Worm (Caenorhabditis elegans) whole organism, L4 larva: ENCODE data around the gene EEED8.4.
A peak's percentile ranks its signal among the peaks of the same experiment; 100 is the strongest.

Experiments
- F10B5.3 ChIP-seq: sonication (generic microtip); optimal IDR thresholded peaks from 2 replicates; lab custom pipeline; 2016; ENCODE audit warnings: mild to moderate bottlenecking, missing genetic modification characterization, missing compliant biosample characterization
- F44E2.7 ChIP-seq: fragments of 200-800 bp; sonication (Bioruptor generic); IDR thresholded peaks from 2 replicates; pipeline ENCODE4 v2.1.2; 2022; ENCODE audit warnings: missing genetic modification characterization, missing compliant biosample characterization
- R02D3.7 ChIP-seq: fragments of 150-350 bp; sonication (generic microtip); optimal IDR thresholded peaks from 3 replicates; lab custom pipeline; 2014; ENCODE audit warnings: missing biosample characterization, missing genetic modification characterization
- ZK546.5 ChIP-seq, 2 experiments: sonication (generic microtip); optimal IDR thresholded peaks; 2 replicates each; lab custom pipeline; 2017; ENCODE audit warnings: missing biosample characterization in 2 of 2, missing genetic modification characterization in 2 of 2
- aha-1 ChIP-seq: fragments of 150-350 bp; peaks from one replicate; lab custom pipeline; 2014; ENCODE audit warnings: missing biosample characterization, missing genetic modification characterization
- ceh-44 ChIP-seq: fragments of 200-800 bp; sonication (Bioruptor generic); IDR thresholded peaks from 2 replicates; pipeline ENCODE4 v1.3.6; 2022; ENCODE audit warnings: missing genetic modification reagents, missing genetic modification characterization, missing compliant biosample characterization
- daf-16 ChIP-seq, 3 experiments: sonication (generic microtip); optimal IDR thresholded peaks; 2 replicates each; lab custom pipeline; 2016 to 2017; ENCODE audit warnings: missing genetic modification characterization in 3 of 3, missing genetic modification reagents in 3 of 3, mild to moderate bottlenecking in 2 of 3, missing compliant biosample characterization in 2 of 3, missing biosample characterization in 1 of 3, moderate library complexity in 1 of 3
- daf-8 ChIP-seq: fragments of 200-800 bp; sonication (Bioruptor generic); IDR thresholded peaks from 2 replicates; pipeline ENCODE4 v1.3.6; 2022; ENCODE audit warnings: missing genetic modification characterization, missing compliant biosample characterization
- dmd-6 ChIP-seq: fragments of 200-800 bp; sonication (Bioruptor generic); IDR thresholded peaks from 2 replicates; pipeline ENCODE4 v1.3.6; 2022; ENCODE audit warnings: missing genetic modification reagents, missing genetic modification characterization, missing compliant biosample characterization
- fkh-10 ChIP-seq: fragments of 150-350 bp; optimal IDR thresholded peaks from 2 replicates; lab custom pipeline; 2014; ENCODE audit warnings: missing biosample characterization, missing genetic modification reagents, missing genetic modification characterization
- hlh-30 ChIP-seq: sonication (generic microtip); optimal IDR thresholded peaks from 2 replicates; lab custom pipeline; 2017; ENCODE audit warnings: antibody characterized with exemption, mild to moderate bottlenecking, missing genetic modification characterization, missing compliant biosample characterization; ENCODE audit not compliant: insufficient read depth
- lim-7 ChIP-seq: fragments of 200-800 bp; sonication (Bioruptor generic); IDR thresholded peaks from 2 replicates; pipeline ENCODE4 v1.3.6; 2022; ENCODE audit warnings: missing genetic modification characterization, missing compliant biosample characterization
- mxl-3 ChIP-seq: fragments of 200-800 bp; sonication (Bioruptor generic); optimal IDR thresholded peaks from 2 replicates; lab custom pipeline; 2018; ENCODE audit warnings: mild to moderate bottlenecking, missing genetic modification characterization, missing compliant biosample characterization
- nhr-28 ChIP-seq: fragments of 150-350 bp; optimal IDR thresholded peaks from 2 replicates; lab custom pipeline; 2014; ENCODE audit warnings: missing biosample characterization, missing genetic modification characterization
- nhr-42 ChIP-seq: fragments of 200-800 bp; sonication (Bioruptor generic); IDR thresholded peaks from 2 replicates; pipeline ENCODE4 v1.3.6; 2022; ENCODE audit warnings: missing genetic modification characterization, missing compliant biosample characterization
- nhr-77 ChIP-seq: fragments of 150-350 bp; optimal IDR thresholded peaks from 2 replicates; lab custom pipeline; 2014; ENCODE audit warnings: missing biosample characterization, missing genetic modification characterization
- pha-4 ChIP-seq, 2 experiments: fragments of 150-350 bp in 1 of 2; fragments of 200-800 bp in 1 of 2; sonication (Bioruptor generic) in 1 of 2; IDR thresholded peaks in 1 of 2; optimal IDR thresholded peaks in 1 of 2; 2 replicates each; pipeline versions ENCODE4 v1.3.6 to Lab custom; 2014 to 2022; ENCODE audit warnings: missing genetic modification characterization in 2 of 2, missing genetic modification reagents in 2 of 2, missing biosample characterization in 1 of 2, missing compliant biosample characterization in 1 of 2
- php-3 ChIP-seq: fragments of 200-800 bp; sonication (Bioruptor generic); IDR thresholded peaks from 2 replicates; pipeline ENCODE4 v1.3.6; 2022; ENCODE audit warnings: missing genetic modification reagents, missing genetic modification characterization, missing compliant biosample characterization
- pqm-1 ChIP-seq: sonication (generic microtip); optimal IDR thresholded peaks from 2 replicates; lab custom pipeline; 2017; ENCODE audit warnings: missing biosample characterization, missing genetic modification characterization
- saeg-2 ChIP-seq: fragments of 200-800 bp; sonication (Bioruptor generic); IDR thresholded peaks from 2 replicates; pipeline ENCODE4 v1.3.6; 2022; ENCODE audit warnings: missing genetic modification reagents, missing genetic modification characterization, missing compliant biosample characterization
- set-16 ChIP-seq: fragments of 200-800 bp; sonication (Bioruptor generic); IDR thresholded peaks from 2 replicates; pipeline ENCODE4 v1.3.6; 2022; ENCODE audit warnings: missing genetic modification reagents, missing genetic modification characterization, missing compliant biosample characterization
- snpc-1.2 ChIP-seq: fragments of 200-800 bp; sonication (Bioruptor generic); IDR thresholded peaks from 2 replicates; pipeline ENCODE4 v1.3.6; 2022; ENCODE audit warnings: missing genetic modification reagents, missing genetic modification characterization, missing compliant biosample characterization
- unc-130 ChIP-seq: sonication (generic microtip); optimal IDR thresholded peaks from 2 replicates; lab custom pipeline; 2016; ENCODE audit warnings: missing genetic modification reagents, missing genetic modification characterization, missing compliant biosample characterization
- unc-62 ChIP-seq, 3 experiments: fragments of 150-350 bp in 1 of 3; sonication (generic microtip); optimal IDR thresholded peaks in 2 of 3; peaks in 1 of 3; 1 replicate in 1 of 3; 2 replicates in 2 of 3; lab custom pipeline; 2014 to 2017; ENCODE audit warnings: missing biosample characterization in 3 of 3, missing genetic modification characterization in 3 of 3, missing genetic modification reagents in 3 of 3, missing genotype in 1 of 3
- zip-11 ChIP-seq: fragments of 200-800 bp; sonication (Bioruptor generic); IDR thresholded peaks from 2 replicates; pipeline ENCODE4 v1.3.6; 2022; ENCODE audit warnings: missing genetic modification characterization, missing compliant biosample characterization
- zip-2 ChIP-seq: fragments of 150-350 bp; optimal IDR thresholded peaks from 2 replicates; lab custom pipeline; 2014; ENCODE audit warnings: missing biosample characterization, missing genetic modification characterization
- ztf-7 ChIP-seq: fragments of 150-350 bp; optimal IDR thresholded peaks from 2 replicates; lab custom pipeline; 2014; ENCODE audit warnings: missing biosample characterization, missing genetic modification characterization

EEED8.4 gene

ce11 chrII:5447381-5447780 is 38.3 kb downstream of the EEED8.4 start, which contains the start of gene cex-1:
TSS of gene cex-1 (plus strand) at chrII:5447681.
- TF ChIP-seq daf-8 (GFP tag; lab: Robert Waterston, UW), result no peak

- TF ChIP-seq zip-2 (tag; lab: Kevin White, UChicago) (no peak), zip-11 (GFP tag; lab: Robert Waterston, UW) (no peak), daf-16 (GFP tag; optimal IDR thresholded peaks at IDR 0.05; lab: Kevin White, UChicago) (peak in 1 of 2 experiments; percentile 87), daf-16 (tag; optimal IDR thresholded peaks at IDR 0.05; lab: Kevin White, UChicago) (no peak), mxl-3 (GFP tag; lab: Kevin White, UChicago) (peak; percentile 52), ZK546.5 (tag; optimal IDR thresholded peaks at IDR 0.05; lab: Kevin White, UChicago) (no peak), lim-7 (no peak)
Measured at ce11 chrII:5449219-5449618, 40.1 kb downstream of the EEED8.4 start.

ce11 chrII:5449620-5450019 is 40.5 kb downstream of the EEED8.4 start:
- peak in 1 of 2 experiments; percentile 82 for TF ChIP-seq unc-62 (GFP tag; optimal IDR thresholded peaks at IDR 0.05 in 1 of 2; lab: Kevin White, UChicago)
- no peak for TF ChIP-seq unc-62 (tag; optimal IDR thresholded peaks at IDR 0.05; lab: Kevin White, UChicago)
- TF ChIP-seq nhr-42 (GFP tag; lab: Robert Waterston, UW), result no peak
- TF ChIP-seq F10B5.3 (tag; lab: Kevin White, UChicago), result no peak
- peak; percentile 79 for TF ChIP-seq nhr-28 (tag; lab: Kevin White, UChicago)
- TF ChIP-seq mxl-3 (GFP tag; lab: Kevin White, UChicago), result no peak
- no peak for TF ChIP-seq hlh-30
- TF ChIP-seq, all 104 proteins: peak for 2

DNA sequence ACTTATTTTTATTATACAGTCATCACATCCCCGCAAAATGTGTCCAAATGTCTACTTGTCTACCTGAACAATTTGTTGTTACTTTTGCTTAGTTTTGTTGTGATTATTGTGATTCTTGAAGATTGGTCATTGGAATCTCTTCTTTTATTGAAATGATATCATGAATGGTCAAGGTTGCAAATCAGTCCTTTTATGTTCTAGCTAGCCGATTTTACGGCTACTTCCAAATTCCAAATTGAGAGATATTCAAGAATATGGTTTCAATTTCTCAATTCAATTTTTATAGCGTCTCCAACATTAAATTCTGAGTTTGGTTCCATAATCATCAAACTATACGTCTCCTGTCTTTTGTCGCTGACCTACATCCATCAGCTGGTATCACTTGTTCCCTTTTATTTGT is 42.2 kb downstream of the EEED8.4 start:
- TF ChIP-seq aha-1 (tag; lab: Kevin White, UChicago), result peak; percentile 82
- TF ChIP-seq ztf-7, result no peak
- no peak for TF ChIP-seq saeg-2 (GFP tag; lab: Robert Waterston, UW)
- TF ChIP-seq F44E2.7 (GFP tag; lab: Robert Waterston, UW), result no peak

- TF ChIP-seq nhr-77 (tag; lab: Kevin White, UChicago), result no peak
- TF ChIP-seq set-16 (GFP tag; lab: Robert Waterston, UW), result no peak
- no peak for TF ChIP-seq unc-130 (GFP tag; lab: Kevin White, UChicago)
- TF ChIP-seq pha-4 (GFP tag; IDR thresholded peaks at IDR 0.05; lab: Robert Waterston, UW), result no peak
- TF ChIP-seq pha-4 (tag; optimal IDR thresholded peaks at IDR 0.05; lab: Kevin White, UChicago), result no peak
- no peak for TF ChIP-seq ceh-44
- no peak for TF ChIP-seq daf-8 (GFP tag; lab: Robert Waterston, UW)
- TF ChIP-seq php-3 (GFP tag; lab: Robert Waterston, UW), result no peak
Measured at ce11 chrII:5453547-5453946, 44.4 kb downstream of the EEED8.4 start, which contains the start of gene dhs-5. TSS of gene dhs-5 (plus strand) at chrII:5453847.

- no peak for TF ChIP-seq R02D3.7 (tag; lab: Kevin White, UChicago)
- peak in 1 of 2 experiments; percentile 91 for TF ChIP-seq unc-62 (GFP tag; optimal IDR thresholded peaks at IDR 0.05 in 1 of 2; lab: Kevin White, UChicago)
- TF ChIP-seq unc-62 (tag; optimal IDR thresholded peaks at IDR 0.05; lab: Kevin White, UChicago), result no peak
- TF ChIP-seq pqm-1 (tag; lab: Kevin White, UChicago), result no peak
- TF ChIP-seq unc-130 (GFP tag; lab: Kevin White, UChicago), result peak; percentile 18
Measured at ce11 chrII:5455650-5456355, 46.7 kb downstream of the EEED8.4 start, which contains the start of gene daz-1. TSS of gene daz-1 (plus strand) at chrII:5456305.

ce11 chrII:5458683-5459410 is 49.7 kb downstream of the EEED8.4 start:
- TF ChIP-seq dmd-6 (GFP tag; lab: Robert Waterston, UW) (no peak), nhr-28 (tag; lab: Kevin White, UChicago) (peak; percentile 27), mxl-3 (GFP tag; lab: Kevin White, UChicago) (peak; percentile 25), fkh-10 (GFP tag; lab: Kevin White, UChicago) (no peak), snpc-1.2 (no peak), lim-7 (no peak), F10B5.3 (tag; lab: Kevin White, UChicago) (no peak)
- TF ChIP-seq, all 104 proteins: peak for 2
